Worm (Caenorhabditis elegans) whole organism, L3 larva: Measurements from ENCODE around the gene srbc-31.
"Not testable (repeated sequence)": the region's sequence is repeated elsewhere in the genome, so short reads cannot be mapped to it uniquely, and the experiment has no call there.

ENCODE experiments used
- R02D3.7 ChIP-seq: fragments of 150-350 bp; optimal IDR thresholded peaks from 2 replicates; lab custom pipeline; 2014; ENCODE audit warnings: missing biosample characterization, missing genetic modification characterization
- aly-2 ChIP-seq: fragments of 150-350 bp; optimal IDR thresholded peaks from 2 replicates; lab custom pipeline; 2014; ENCODE audit warnings: missing biosample characterization, missing genetic modification characterization
- ama-1 ChIP-seq: fragments of 150-350 bp; optimal IDR thresholded peaks from 2 replicates; lab custom pipeline; 2018
- ceh-28 ChIP-seq: fragments of 150-350 bp; optimal IDR thresholded peaks from 2 replicates; lab custom pipeline; 2014; ENCODE audit warnings: missing biosample characterization, missing genetic modification reagents, missing genetic modification characterization
- ceh-82 ChIP-seq: fragments of 150-350 bp; optimal IDR thresholded peaks from 2 replicates; lab custom pipeline; 2014; ENCODE audit warnings: missing biosample characterization, missing genetic modification characterization
- ceh-9 ChIP-seq: sonication (generic microtip); optimal IDR thresholded peaks from 2 replicates; lab custom pipeline; 2018; ENCODE audit warnings: missing biosample characterization, missing genetic modification characterization
- daf-12 ChIP-seq: fragments of 150-350 bp; optimal IDR thresholded peaks from 2 replicates; lab custom pipeline; 2014; ENCODE audit warnings: missing biosample characterization, missing genetic modification reagents, missing genetic modification characterization
- egl-27 ChIP-seq: sonication (generic microtip); optimal IDR thresholded peaks from 4 replicates; lab custom pipeline; 2017; ENCODE audit warnings: missing biosample characterization, missing genetic modification reagents, missing genetic modification characterization
- egl-5 ChIP-seq: fragments of 150-350 bp; optimal IDR thresholded peaks from 2 replicates; lab custom pipeline; 2017; ENCODE audit warnings: missing biosample characterization, missing genetic modification reagents, missing genetic modification characterization, inconsistent platforms
- elt-1 ChIP-seq: fragments of 150-350 bp; optimal IDR thresholded peaks from 2 replicates; lab custom pipeline; 2014; ENCODE audit warnings: missing biosample characterization, missing genetic modification characterization
- elt-2 ChIP-seq: sonication (generic microtip); optimal IDR thresholded peaks from 2 replicates; lab custom pipeline; 2016; ENCODE audit warnings: missing genetic modification reagents, mild to moderate bottlenecking, missing genetic modification characterization, missing compliant biosample characterization
- elt-3 ChIP-seq, 3 experiments: fragments of 150-350 bp in 1 of 3; sonication (generic microtip) in 2 of 3; optimal IDR thresholded peaks; 2 replicates in 2 of 3; 4 replicates in 1 of 3; lab custom pipeline; 2014 to 2017; ENCODE audit warnings: missing biosample characterization in 3 of 3, missing genetic modification characterization in 3 of 3
- fkh-2 ChIP-seq: fragments of 150-350 bp; optimal IDR thresholded peaks from 2 replicates; lab custom pipeline; 2014; ENCODE audit warnings: missing biosample characterization, missing genetic modification reagents, missing genetic modification characterization
- fos-1 ChIP-seq: fragments of 150-350 bp; optimal IDR thresholded peaks from 2 replicates; lab custom pipeline; 2014; ENCODE audit warnings: missing biosample characterization, missing genetic modification characterization
- hmg-11 ChIP-seq: sonication (generic microtip); optimal IDR thresholded peaks from 2 replicates; lab custom pipeline; 2016; ENCODE audit warnings: missing genetic modification characterization, missing compliant biosample characterization
- jun-1 ChIP-seq: fragments of 150-350 bp; optimal IDR thresholded peaks from 2 replicates; lab custom pipeline; 2014; ENCODE audit warnings: missing biosample characterization, missing genetic modification reagents, missing genetic modification characterization
- lin-15B ChIP-seq: fragments of 150-350 bp; optimal IDR thresholded peaks from 2 replicates; lab custom pipeline; 2014; ENCODE audit warnings: missing biosample characterization, missing genetic modification characterization
- lin-39 ChIP-seq: fragments of 150-350 bp; optimal IDR thresholded peaks from 2 replicates; lab custom pipeline; 2018; ENCODE audit warnings: missing biosample characterization, missing genetic modification reagents, missing genetic modification characterization
- lsy-12 ChIP-seq: sonication (generic microtip); optimal IDR thresholded peaks from 2 replicates; lab custom pipeline; 2016; ENCODE audit warnings: mild to moderate bottlenecking, missing genetic modification characterization, missing compliant biosample characterization
- mml-1 ChIP-seq: fragments of 150-350 bp; sonication (generic microtip); optimal IDR thresholded peaks from 3 replicates; lab custom pipeline; 2014; ENCODE audit warnings: missing biosample characterization, missing genetic modification characterization
- nfya-1 ChIP-seq: sonication (generic microtip); optimal IDR thresholded peaks from 2 replicates; lab custom pipeline; 2017; ENCODE audit warnings: missing genetic modification characterization, mild to moderate bottlenecking, missing compliant biosample characterization, antibody characterized with exemption, moderate library complexity; ENCODE audit not compliant: insufficient read depth
- nhr-23 ChIP-seq: fragments of 150-350 bp; optimal IDR thresholded peaks from 2 replicates; lab custom pipeline; 2014; ENCODE audit warnings: missing biosample characterization, missing genetic modification reagents, missing genetic modification characterization
- nhr-25 ChIP-seq: sonication (generic microtip); optimal IDR thresholded peaks from 2 replicates; lab custom pipeline; 2017; ENCODE audit warnings: missing biosample characterization, missing genetic modification characterization
- nhr-43 ChIP-seq: sonication (generic microtip); optimal IDR thresholded peaks from 2 replicates; lab custom pipeline; 2016; ENCODE audit warnings: mild to moderate bottlenecking, missing genetic modification characterization, missing compliant biosample characterization; ENCODE audit not compliant: poor library complexity, severe bottlenecking
- nhr-67 ChIP-seq: fragments of 150-350 bp; optimal IDR thresholded peaks from 2 replicates; lab custom pipeline; 2014; ENCODE audit warnings: missing biosample characterization, missing genetic modification characterization
- nhr-77 ChIP-seq: fragments of 150-350 bp; optimal IDR thresholded peaks from 2 replicates; lab custom pipeline; 2014; ENCODE audit warnings: missing biosample characterization, missing genetic modification characterization
- pqm-1 ChIP-seq: fragments of 150-350 bp; optimal IDR thresholded peaks from 2 replicates; lab custom pipeline; 2017; ENCODE audit warnings: missing biosample characterization, missing genetic modification characterization, inconsistent platforms
- sea-2 ChIP-seq: fragments of 150-350 bp; sonication (generic microtip); optimal IDR thresholded peaks from 4 replicates; lab custom pipeline; 2014; ENCODE audit warnings: missing biosample characterization, missing genetic modification reagents, missing genetic modification characterization
- snpc-4 ChIP-seq: fragments of 150-350 bp; optimal IDR thresholded peaks from 2 replicates; lab custom pipeline; 2014; ENCODE audit warnings: missing biosample characterization, missing genetic modification characterization
- tbx-2 ChIP-seq: sonication (generic microtip); optimal IDR thresholded peaks from 2 replicates; lab custom pipeline; 2016; ENCODE audit warnings: mild to moderate bottlenecking, missing genetic modification characterization, missing compliant biosample characterization
- unc-39 ChIP-seq: sonication (generic microtip); optimal IDR thresholded peaks from 4 replicates; lab custom pipeline; 2017; ENCODE audit warnings: missing biosample characterization, missing genetic modification characterization
- unc-62 ChIP-seq: fragments of 150-350 bp; sonication (generic microtip); optimal IDR thresholded peaks from 4 replicates; lab custom pipeline; 2014; ENCODE audit warnings: missing biosample characterization, missing genetic modification reagents, missing genetic modification characterization
- zag-1 ChIP-seq: fragments of 150-350 bp; optimal IDR thresholded peaks from 2 replicates; lab custom pipeline; 2014; ENCODE audit warnings: missing biosample characterization, missing genetic modification characterization
- ztf-11 ChIP-seq: fragments of 150-350 bp; optimal IDR thresholded peaks from 2 replicates; lab custom pipeline; 2014; ENCODE audit warnings: missing biosample characterization, missing genetic modification characterization
- ztf-4 ChIP-seq: fragments of 150-350 bp; optimal IDR thresholded peaks from 2 replicates; lab custom pipeline; 2014; ENCODE audit warnings: missing biosample characterization, missing genetic modification characterization

Gene srbc-31

DNA sequence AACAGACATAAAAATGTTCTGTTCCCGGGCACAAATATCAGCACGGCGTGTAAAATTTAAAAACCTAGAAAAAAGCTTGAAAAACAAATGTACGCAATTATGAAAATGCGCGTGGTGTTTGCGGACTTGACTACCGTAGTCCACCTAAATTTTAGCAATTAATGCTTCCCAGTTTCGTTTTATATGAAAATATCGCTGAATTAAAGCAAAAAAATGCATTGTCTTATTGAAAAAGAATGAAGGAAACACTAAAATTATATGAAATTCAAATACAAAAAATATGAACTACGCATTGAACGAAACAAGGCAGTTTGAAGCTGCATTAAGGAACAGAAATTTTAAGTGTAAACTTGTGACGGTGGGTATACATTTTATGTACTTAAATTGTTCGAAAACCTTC, 28.9 kb upstream of the srbc-31 start, which contains the start of gene ugt-64:
Gene ugt-64, minus strand, starts transcription at position 101 of the 400 bp plus-strand sequence.
- not testable (repeated sequence) for TF ChIP-seq egl-27 (tag; lab: Kevin White, UChicago); elt-3 (tag; optimal IDR thresholded peaks at IDR 0.05; lab: Kevin White, UChicago); jun-1 (tag; lab: Kevin White, UChicago)

DNA sequence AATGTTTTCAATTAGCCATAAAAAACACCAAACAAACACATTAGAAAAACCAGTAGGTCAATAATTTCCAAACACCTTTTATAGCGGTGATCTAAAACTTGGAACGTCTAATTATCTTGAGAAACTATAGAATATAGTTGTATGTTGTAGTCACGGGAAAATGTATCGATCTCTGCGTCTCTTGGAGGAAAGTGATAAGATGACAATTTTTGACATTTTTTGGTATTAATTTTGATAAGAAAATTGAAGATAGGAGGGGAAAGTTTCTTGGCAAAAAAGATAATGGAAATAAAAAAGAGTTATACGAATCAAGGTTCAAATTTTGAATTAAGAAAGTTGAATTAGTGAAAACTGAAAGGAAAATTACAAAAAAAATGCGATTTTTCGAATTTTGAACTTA, 28.3 kb upstream of the srbc-31 start:
- TF ChIP-seq snpc-4 (tag; lab: Kevin White, UChicago) = no peak
- TF ChIP-seq ceh-28 = no peak
- no peak for TF ChIP-seq nfya-1 (tag; lab: Kevin White, UChicago)
- peak; percentile 98 for TF ChIP-seq elt-2 (tag; lab: Kevin White, UChicago)
- TF ChIP-seq lin-15B (tag; lab: Kevin White, UChicago) = no peak
- no peak for TF ChIP-seq zag-1 (tag; lab: Kevin White, UChicago)
- peak in 1 of 3 experiments; percentile 47 for TF ChIP-seq elt-3 (tag; optimal IDR thresholded peaks at IDR 0.05; lab: Kevin White, UChicago)
- peak; percentile 23 for TF ChIP-seq nhr-23 (tag; lab: Kevin White, UChicago)
- TF ChIP-seq unc-39 (tag; lab: Kevin White, UChicago) = no peak
- TF ChIP-seq ztf-11 (tag; lab: Kevin White, UChicago) = no peak
- TF ChIP-seq egl-5 (tag; lab: Kevin White, UChicago) = no peak
- TF ChIP-seq nhr-25 = no peak
- TF ChIP-seq unc-62 (GFP tag; lab: Kevin White, UChicago) = no peak
- TF ChIP-seq elt-1 = no peak
- peak; percentile 97 for TF ChIP-seq pqm-1 (tag; lab: Kevin White, UChicago)
- no peak for TF ChIP-seq tbx-2
- TF ChIP-seq ztf-4 = no peak
- no peak for TF ChIP-seq nhr-77 (tag; lab: Kevin White, UChicago)
- TF ChIP-seq ceh-9 (tag; lab: Kevin White, UChicago) = no peak
- no peak for TF ChIP-seq aly-2
- peak; percentile 55 for TF ChIP-seq jun-1 (tag; lab: Kevin White, UChicago)
- TF ChIP-seq nhr-43 (tag; lab: Kevin White, UChicago) = no peak
- TF ChIP-seq mml-1 (tag; lab: Kevin White, UChicago) = no peak
- no peak for TF ChIP-seq hmg-11 (tag; lab: Kevin White, UChicago)
- no peak for TF ChIP-seq egl-27 (tag; lab: Kevin White, UChicago)
- TF ChIP-seq R02D3.7 = no peak
- TF ChIP-seq nhr-67 = no peak
- no peak for TF ChIP-seq sea-2
- no peak for TF ChIP-seq daf-12 (tag; lab: Kevin White, UChicago)
- no peak for TF ChIP-seq fos-1 (tag; lab: Kevin White, UChicago)
- TF ChIP-seq, all 47 proteins: peak for 5

- TF ChIP-seq egl-5 (tag; lab: Kevin White, UChicago) (no peak), unc-39 (tag; lab: Kevin White, UChicago) (no peak), lin-15B (tag; lab: Kevin White, UChicago) (no peak), snpc-4 (tag; lab: Kevin White, UChicago) (no peak), daf-12 (tag; lab: Kevin White, UChicago) (no peak), hmg-11 (tag; lab: Kevin White, UChicago) (no peak), ama-1 (no peak), mml-1 (tag; lab: Kevin White, UChicago) (no peak), aly-2 (no peak), sea-2 (no peak), fkh-2 (no peak), egl-27 (tag; lab: Kevin White, UChicago) (no peak), jun-1 (tag; lab: Kevin White, UChicago) (no peak), zag-1 (tag; lab: Kevin White, UChicago) (no peak), lsy-12 (tag; lab: Kevin White, UChicago) (no peak), elt-2 (tag; lab: Kevin White, UChicago) (no peak)
Measured at ce11 chrV:3502038-3502437, 24.6 kb upstream of the srbc-31 start, which contains the start of the genes C07G3.8 and C07G3.10. Gene C07G3.8, minus strand, starts transcription at chrV:3502138. Gene C07G3.10, plus strand, starts transcription at chrV:3502307.

DNA sequence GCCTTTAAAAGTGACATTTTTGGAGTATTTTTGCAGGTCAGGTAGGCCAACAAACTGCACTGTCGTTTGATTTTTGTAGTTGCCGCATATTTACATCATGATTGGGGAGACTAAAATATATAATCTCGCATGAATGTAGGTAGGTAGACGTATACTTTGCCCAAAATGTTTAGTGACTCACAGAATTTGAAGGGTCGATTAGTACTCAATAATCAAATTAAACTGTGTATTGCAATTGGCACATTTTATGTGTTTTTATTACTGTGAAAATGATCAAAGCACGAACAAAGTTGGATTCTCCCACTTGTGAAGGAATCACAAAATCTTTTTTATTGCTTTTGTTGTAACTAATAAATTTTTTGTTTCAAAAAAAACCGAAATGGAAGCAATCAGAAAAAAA, 19.5 kb upstream of the srbc-31 start, which contains the start of gene C07G3.15:
Gene C07G3.15, minus strand, starts transcription at position 101 of the 400 bp plus-strand sequence.
- TF ChIP-seq elt-1 (no peak), hmg-11 (tag; lab: Kevin White, UChicago) (no peak), lin-39 (tag; lab: Kevin White, UChicago) (no peak), ceh-28 (no peak), ceh-82 (no peak), daf-12 (tag; lab: Kevin White, UChicago) (no peak), nhr-23 (tag; lab: Kevin White, UChicago) (no peak)
